Fruit fly (Drosophila melanogaster) whole organism, pupa: ENCODE data around the gene Hexo2.

Experiments used
- CG10348 ChIP-seq: fragments of 200-800 bp; sonication (Bioruptor generic); IDR thresholded peaks from 2 replicates; pipeline ENCODE4 v1.3.6; 2022; ENCODE audit warnings: missing biosample characterization, missing genetic modification characterization
- CG13204 ChIP-seq: fragments of 200-800 bp; sonication (Bioruptor generic); optimal IDR thresholded peaks from 2 replicates; lab custom pipeline; 2018; ENCODE audit warnings: missing biosample characterization, mild to moderate bottlenecking, missing genetic modification characterization, moderate library complexity
- CG15710 ChIP-seq: fragments of 200-800 bp; sonication (Bioruptor generic); optimal IDR thresholded peaks from 2 replicates; lab custom pipeline; 2018; ENCODE audit warnings: missing biosample characterization, mild to moderate bottlenecking, missing genetic modification characterization, moderate library complexity
- CG32121 ChIP-seq: fragments of 200-800 bp; sonication (Bioruptor generic); IDR thresholded peaks from 2 replicates; pipeline ENCODE4 v1.3.6; 2022; ENCODE audit warnings: missing biosample characterization, missing genetic modification characterization
- CG34367 ChIP-seq: fragments of 200-800 bp; sonication (Bioruptor generic); optimal IDR thresholded peaks from 2 replicates; lab custom pipeline; 2018; ENCODE audit warnings: missing biosample characterization, mild to moderate bottlenecking, missing genetic modification characterization
- CG8159 ChIP-seq: fragments of 200-800 bp; sonication (Bioruptor generic); optimal IDR thresholded peaks from 3 replicates; lab custom pipeline; 2018; ENCODE audit warnings: missing biosample characterization, mild to moderate bottlenecking, missing genetic modification characterization, moderate library complexity
- CG9948 ChIP-seq: fragments of 200-800 bp; sonication (Bioruptor generic); optimal IDR thresholded peaks from 2 replicates; lab custom pipeline; 2018; ENCODE audit warnings: missing biosample characterization, mild to moderate bottlenecking, missing genetic modification characterization, moderate library complexity
- D1 ChIP-seq: fragments of 200-800 bp; sonication (Bioruptor generic); optimal IDR thresholded peaks from 2 replicates; lab custom pipeline; 2018; ENCODE audit warnings: missing biosample characterization, mild to moderate bottlenecking, missing genetic modification characterization, moderate library complexity
- Ets98B ChIP-seq: fragments of 200-800 bp; sonication (Bioruptor generic); IDR thresholded peaks from 2 replicates; pipeline ENCODE4 v1.3.6; 2022; ENCODE audit warnings: missing biosample characterization, missing genetic modification characterization
- Pif1A ChIP-seq: fragments of 200-800 bp; sonication (Bioruptor generic); optimal IDR thresholded peaks from 3 replicates; lab custom pipeline; 2016; ENCODE audit warnings: missing biosample characterization, missing genetic modification characterization
- Pif1B ChIP-seq: fragments of 200-800 bp; sonication (Bioruptor generic); optimal IDR thresholded peaks from 3 replicates; lab custom pipeline; 2016; ENCODE audit warnings: missing biosample characterization, missing genetic modification characterization
- Snoo ChIP-seq: fragments of 200-800 bp; sonication (Bioruptor generic); optimal IDR thresholded peaks from 3 replicates; lab custom pipeline; 2017; ENCODE audit warnings: missing biosample characterization, mild to moderate bottlenecking, missing genetic modification characterization, inconsistent platforms
- gl ChIP-seq: fragments of 200-800 bp; sonication (Bioruptor generic); optimal IDR thresholded peaks from 2 replicates; lab custom pipeline; 2018; ENCODE audit warnings: missing biosample characterization, mild to moderate bottlenecking, missing genetic modification characterization

dm6 chrX:8677434-8677833 lies 32.0 kb upstream of the Hexo2 start:
- TF ChIP-seq Pif1A (GFP tag; lab: Kevin White, UChicago): peak; percentile 89
- TF ChIP-seq CG10348 (GFP tag; lab: Robert Waterston, UW): no peak; the same call in 1 of the 2 replicates
- no peak for TF ChIP-seq CG15710
- TF ChIP-seq Pif1B (GFP tag; lab: Kevin White, UChicago): peak; percentile 85
- TF ChIP-seq CG34367 (tag; lab: Kevin White, UChicago): no peak
- peak; percentile 88 for TF ChIP-seq CG32121 (GFP tag; lab: Robert Waterston, UW)
- TF ChIP-seq Ets98B (GFP tag; lab: Robert Waterston, UW): peak; percentile 57
- TF ChIP-seq gl (tag; lab: Kevin White, UChicago): no peak
- TF ChIP-seq CG9948: no peak
- TF ChIP-seq CG8159 (tag; lab: Kevin White, UChicago): peak; percentile 34
- TF ChIP-seq Snoo (tag; lab: Kevin White, UChicago): peak; percentile 85
- TF ChIP-seq D1 (tag; lab: Kevin White, UChicago): no peak
- TF ChIP-seq CG13204 (GFP tag; lab: Kevin White, UChicago): no peak
